Fruit fly (Drosophila melanogaster): ENCODE data around the gene ttk.

Gene ttk

dm6 chr3R:31687782-31688181, 25.9 kb upstream of the ttk start (continued):
- TF ChIP-seq CG8388 (GFP tag; optimal IDR thresholded peaks at IDR 0.05), result peak; percentile 59
- TF ChIP-seq Elba2 (GFP tag; optimal IDR thresholded peaks at IDR 0.05), result no peak
- no peak for TF ChIP-seq gt (GFP tag; IDR thresholded peaks at IDR 0.05)
- no peak for TF ChIP-seq nerfin-2 (GFP tag; IDR thresholded peaks at IDR 0.05; ENCODE audit: partially characterized antibody)
- no peak for TF ChIP-seq pho (GFP tag; optimal IDR thresholded peaks at IDR 0.05)
- peak; percentile 56; the same call in 1 of the 2 replicates for TF ChIP-seq wor (GFP tag; IDR thresholded peaks at IDR 0.05)
- no peak for TF ChIP-seq Nf-YA (GFP tag; IDR thresholded peaks at IDR 0.05)
- TF ChIP-seq chinmo (GFP tag; IDR thresholded peaks at IDR 0.05; ENCODE audit: partially characterized antibody), result no peak
- TF ChIP-seq CG4424 (GFP tag; optimal IDR thresholded peaks at IDR 0.05), result no peak
- no peak for TF ChIP-seq sqz (GFP tag; optimal IDR thresholded peaks at IDR 0.05)
- TF ChIP-seq CkIIα-i1 (GFP tag; IDR thresholded peaks at IDR 0.05), result no peak
- no peak for TF ChIP-seq eyg (GFP tag; optimal IDR thresholded peaks at IDR 0.05)
- no peak for TF ChIP-seq CG34376 (GFP tag; optimal IDR thresholded peaks at IDR 0.05)
- TF ChIP-seq CG7963 (GFP tag; IDR thresholded peaks at IDR 0.05; ENCODE audit: partially characterized antibody), result no peak
- no peak for TF ChIP-seq Stat92E (GFP tag; optimal IDR thresholded peaks at IDR 0.05)
- TF ChIP-seq CG11456 (GFP tag; IDR thresholded peaks at IDR 0.05), result no peak
- TF ChIP-seq CG7745 (tag; optimal IDR thresholded peaks at IDR 0.05), result no peak
- no peak for TF ChIP-seq CG6683 (GFP tag; optimal IDR thresholded peaks at IDR 0.05)
- no peak for TF ChIP-seq btn (GFP tag; optimal IDR thresholded peaks at IDR 0.05)
- no peak for TF ChIP-seq CG11560 (tag; IDR thresholded peaks at IDR 0.05)
- no peak for TF ChIP-seq CG32532 (GFP tag; IDR thresholded peaks at IDR 0.05)
- no peak for TF ChIP-seq wdn (GFP tag; IDR thresholded peaks at IDR 0.05)
- no peak for TF ChIP-seq Dek (tag; optimal IDR thresholded peaks at IDR 0.05)
- TF ChIP-seq CG6689 (GFP tag; IDR thresholded peaks at IDR 0.05), result peak; percentile 37; the same call in 1 of the 2 replicates
- no peak for TF ChIP-seq bowl (GFP tag; IDR thresholded peaks at IDR 0.05)
- TF ChIP-seq CG17912 (GFP tag; optimal IDR thresholded peaks at IDR 0.05), result no peak
- peak; percentile 41 for TF ChIP-seq ewg (GFP tag; optimal IDR thresholded peaks at IDR 0.05)
- TF ChIP-seq slp2 (GFP tag; optimal IDR thresholded peaks at IDR 0.05), result peak; percentile 23
- no peak for TF ChIP-seq CG9437 (GFP tag; optimal IDR thresholded peaks at IDR 0.05)
- TF ChIP-seq CG13624 (GFP tag; optimal IDR thresholded peaks at IDR 0.05), result no peak
- TF ChIP-seq CG2889 (GFP tag; IDR thresholded peaks at IDR 0.05), result no peak
- TF ChIP-seq CG4730 (GFP tag; IDR thresholded peaks at IDR 0.05), result no peak
- no peak for TF ChIP-seq sr (GFP tag; IDR thresholded peaks at IDR 0.05)
- no peak for TF ChIP-seq odd (GFP tag; optimal IDR thresholded peaks at IDR 0.05)
- TF ChIP-seq CG2202 (tag; optimal IDR thresholded peaks at IDR 0.05), result peak; percentile 46
- peak; percentile 65 for TF ChIP-seq CG1603 (tag; optimal IDR thresholded peaks at IDR 0.05)
- TF ChIP-seq ac (GFP tag; optimal IDR thresholded peaks at IDR 0.05), result no peak
- peak; percentile 2 for TF ChIP-seq jumu (GFP tag; optimal IDR thresholded peaks at IDR 0.05)
- TF ChIP-seq CG6175 (GFP tag; IDR thresholded peaks at IDR 0.05), result no peak
- TF ChIP-seq Poxn (GFP tag; IDR thresholded peaks at IDR 0.05), result no peak
- no peak for TF ChIP-seq Atf6 (GFP tag; IDR thresholded peaks at IDR 0.05)
- peak; percentile 4 for TF ChIP-seq CG1792 (GFP tag; optimal IDR thresholded peaks at IDR 0.05)
- TF ChIP-seq Mes4 (GFP tag; optimal IDR thresholded peaks at IDR 0.05), result peak; percentile 21
- TF ChIP-seq CG15514 (GFP tag; optimal IDR thresholded peaks at IDR 0.05), result no peak
- TF ChIP-seq Oli (tag; optimal IDR thresholded peaks at IDR 0.05), result peak; percentile 53
- no peak for TF ChIP-seq CG7271 (tag; optimal IDR thresholded peaks at IDR 0.05)
- TF ChIP-seq CG11085 (GFP tag; IDR thresholded peaks at IDR 0.05), result no peak
- TF ChIP-seq CG10209 (GFP tag; optimal IDR thresholded peaks at IDR 0.05), result peak; percentile 33
- TF ChIP-seq dati (GFP tag; IDR thresholded peaks at IDR 0.05), result no peak
- no peak for TF ChIP-seq CG5953 (GFP tag; IDR thresholded peaks at IDR 0.05)
- no peak for TF ChIP-seq CG3281 (GFP tag; optimal IDR thresholded peaks at IDR 0.05)
- 0 out of 3 replicates have a peak, but pooled peaks have one; percentile 24 for TF ChIP-seq zfh1 (GFP tag; IDR thresholded peaks at IDR 0.05)

All from whole organism, embryonic.